Worm (Caenorhabditis elegans) whole organism, early embryonic: ENCODE results near the gene ugt-67.

ENCODE experiments used
- B0310.2 ChIP-seq: sonication (generic microtip); optimal IDR thresholded peaks from 2 replicates; lab custom pipeline; 2016; ENCODE audit warnings: mild to moderate bottlenecking, missing genetic modification characterization, missing compliant biosample characterization
- ama-1 ChIP-seq: fragments of 150-350 bp; optimal IDR thresholded peaks from 2 replicates; lab custom pipeline; 2014
- ceh-36 ChIP-seq: sonication (generic microtip); optimal IDR thresholded peaks from 2 replicates; lab custom pipeline; 2016; ENCODE audit warnings: missing genetic modification characterization, inconsistent platforms, missing compliant biosample characterization
- ets-7 ChIP-seq: sonication (generic microtip); optimal IDR thresholded peaks from 2 replicates; lab custom pipeline; 2016; ENCODE audit warnings: missing genotype, missing genetic modification characterization, missing compliant biosample characterization
- tra-4 ChIP-seq: sonication (generic microtip); optimal IDR thresholded peaks from 2 replicates; lab custom pipeline; 2017; ENCODE audit warnings: missing genetic modification characterization, missing compliant biosample characterization

DNA sequence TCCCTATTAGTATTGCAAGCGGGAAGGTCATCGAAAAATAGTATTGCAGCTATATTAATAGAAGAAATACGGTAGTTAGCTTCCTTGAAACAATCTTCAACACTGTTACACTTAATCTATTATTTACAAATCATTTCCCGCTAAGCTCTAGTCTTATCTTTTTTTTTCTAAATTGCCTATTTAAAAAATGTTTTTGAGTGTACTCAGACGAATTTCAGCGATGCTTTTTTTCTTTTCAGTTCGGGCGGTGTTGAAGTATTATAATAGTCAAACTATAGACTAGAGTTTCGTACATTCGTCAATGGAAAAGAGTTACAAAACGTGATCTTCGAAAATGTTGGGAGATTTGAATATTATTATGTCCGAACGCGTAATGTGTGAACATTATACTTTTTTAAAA lies 12.7 kb downstream of the ugt-67 start:
- TF ChIP-seq ama-1 (lab: Kevin White, UChicago) (no peak), B0310.2 (no peak), tra-4 (no peak), ceh-36 (tag; lab: Kevin White, UChicago) (no peak), ets-7 (tag; lab: Kevin White, UChicago) (no peak)
